Fruit fly (Drosophila melanogaster): ENCODE measurements around the gene CG6602.

dm6 chr3L:6071454-6072189 lies at the start of gene CG6602:
- TF ChIP-seq pad (GFP tag; optimal IDR thresholded peaks at IDR 0.05) (peak; percentile 30), CG5204 (GFP tag; optimal IDR thresholded peaks at IDR 0.05) (no peak), cnc (optimal IDR thresholded peaks at IDR 0.05) (no peak), CG1620 (GFP tag; optimal IDR thresholded peaks at IDR 0.05) (peak; percentile 37), CG7101 (tag; optimal IDR thresholded peaks at IDR 0.05) (peak; percentile 34)

Measured in whole organism, adult.